Fruit fly (Drosophila melanogaster) whole organism, wandering third instar larva: ENCODE data around the gene CG14852.

Experiments
- Abd-B ChIP-seq: fragments of >200 bp; optimal IDR thresholded peaks from 2 replicates; lab custom pipeline; 2017; ENCODE audit warnings: missing biosample characterization, missing genetic modification characterization
- CG32264 ChIP-seq: fragments of 200-800 bp; sonication (Bioruptor generic); optimal IDR thresholded peaks from 2 replicates; lab custom pipeline; 2016; ENCODE audit warnings: missing biosample characterization, missing genetic modification characterization
- CrebA ChIP-seq: fragments of 200-800 bp; sonication (Bioruptor generic); optimal IDR thresholded peaks from 2 replicates; lab custom pipeline; 2016; ENCODE audit warnings: missing biosample characterization, mild to moderate bottlenecking, missing genetic modification characterization, borderline replicate concordance
- Dfd ChIP-seq: fragments of >200 bp; optimal IDR thresholded peaks from 2 replicates; lab custom pipeline; 2017; ENCODE audit warnings: missing biosample characterization, missing genetic modification characterization
- Dif ChIP-seq: fragments of 200-275, 200-300 bp; sonication (Bioruptor generic); optimal IDR thresholded peaks from 2 replicates; lab custom pipeline; 2018; ENCODE audit warnings: missing biosample characterization, missing genetic modification characterization; ENCODE audit not compliant: partially characterized antibody
- HLH106 ChIP-seq: fragments of 200-800 bp; optimal IDR thresholded peaks from 3 replicates; lab custom pipeline; 2019; ENCODE audit warnings: missing biosample characterization, mild to moderate bottlenecking, missing genetic modification characterization, moderate library complexity
- Hnf4 ChIP-seq: fragments of 200-800 bp; sonication (Bioruptor generic); optimal IDR thresholded peaks from 2 replicates; lab custom pipeline; 2016; ENCODE audit warnings: missing biosample characterization, mild to moderate bottlenecking, missing genetic modification characterization
- Hr78 ChIP-seq: fragments of >200 bp; optimal IDR thresholded peaks from 2 replicates; lab custom pipeline; 2017; ENCODE audit warnings: missing biosample characterization, missing genetic modification characterization
- Hr83 ChIP-seq: fragments of 200-300 bp; sonication (Bioruptor generic); optimal IDR thresholded peaks from 2 replicates; lab custom pipeline; 2016; ENCODE audit warnings: missing biosample characterization, mild to moderate bottlenecking, missing genetic modification characterization, moderate library complexity; ENCODE audit not compliant: poor library complexity, severe bottlenecking
- Jra ChIP-seq: sonication (Bioruptor generic); optimal IDR thresholded peaks from 2 replicates; lab custom pipeline; 2016; ENCODE audit warnings: missing biosample characterization, missing genetic modification characterization
- N ChIP-seq: fragments of >200 bp; optimal IDR thresholded peaks from 2 replicates; lab custom pipeline; 2018; ENCODE audit warnings: missing biosample characterization, missing external identifiers, missing genetic modification characterization
- OdsH ChIP-seq: fragments of 200-800 bp; sonication (Bioruptor generic); optimal IDR thresholded peaks from 2 replicates; lab custom pipeline; 2016; ENCODE audit warnings: missing biosample characterization, mild to moderate bottlenecking, missing genetic modification characterization
- Rel ChIP-seq, 2 experiments: fragments of 200-800 bp; sonication (Bioruptor generic) in 1 of 2; optimal IDR thresholded peaks; 2 replicates in 1 of 2; 3 replicates in 1 of 2; lab custom pipeline; 2016 to 2019; ENCODE audit warnings: mild to moderate bottlenecking in 2 of 2, missing biosample characterization in 2 of 2, missing genetic modification characterization in 2 of 2, moderate library complexity in 1 of 2
- Vsx2 ChIP-seq: fragments of 200-300, 225-300 bp; sonication (Bioruptor generic); optimal IDR thresholded peaks from 2 replicates; lab custom pipeline; 2018; ENCODE audit warnings: missing biosample characterization, missing genetic modification characterization; ENCODE audit not compliant: partially characterized antibody
- br ChIP-seq: fragments of 200-800 bp; sonication (Bioruptor generic); optimal IDR thresholded peaks from 2 replicates; lab custom pipeline; 2016; ENCODE audit warnings: missing biosample characterization, missing genetic modification characterization
- brk ChIP-seq: fragments of 200-800 bp; sonication (Bioruptor generic); optimal IDR thresholded peaks from 2 replicates; lab custom pipeline; 2016; ENCODE audit warnings: missing biosample characterization, mild to moderate bottlenecking, missing genetic modification characterization
- dl ChIP-seq, 2 experiments: fragments of 175-275, 200-275 bp in 1 of 2; fragments of 200-275 bp in 1 of 2; sonication (Bioruptor generic); optimal IDR thresholded peaks; lab custom pipeline; 2018; ENCODE audit warnings: mild to moderate bottlenecking in 2 of 2, missing biosample characterization in 2 of 2, missing genetic modification characterization in 2 of 2, moderate library complexity in 2 of 2; ENCODE audit not compliant: partially characterized antibody in 2 of 2, insufficient read depth in 1 of 2
- dmrt93B ChIP-seq: fragments of 200-800 bp; sonication (Bioruptor generic); optimal IDR thresholded peaks from 2 replicates; lab custom pipeline; 2018; ENCODE audit warnings: missing biosample characterization, mild to moderate bottlenecking, missing genetic modification characterization
- dsf ChIP-seq: sonication (Bioruptor generic); optimal IDR thresholded peaks from 2 replicates; lab custom pipeline; 2016; ENCODE audit warnings: missing biosample characterization, missing genetic modification characterization, borderline replicate concordance
- foxo ChIP-seq, 2 experiments: fragments of 200-800 bp; sonication (Bioruptor generic); optimal IDR thresholded peaks; 2 replicates in 1 of 2; 3 replicates in 1 of 2; lab custom pipeline; 2016 to 2017; ENCODE audit warnings: missing biosample characterization in 2 of 2, missing genetic modification characterization in 2 of 2
- fru ChIP-seq: fragments of 200-800 bp; sonication (Bioruptor generic); optimal IDR thresholded peaks from 3 replicates; lab custom pipeline; 2016; ENCODE audit warnings: missing biosample characterization, mild to moderate bottlenecking, missing genetic modification characterization
- h ChIP-seq: fragments of 200-800 bp; sonication (Bioruptor generic); optimal IDR thresholded peaks from 3 replicates; lab custom pipeline; 2016; ENCODE audit warnings: missing biosample characterization, mild to moderate bottlenecking, missing genetic modification characterization
- jim ChIP-seq: fragments of 175-275, 200-325 bp; sonication (Bioruptor generic); optimal IDR thresholded peaks from 2 replicates; lab custom pipeline; 2016; ENCODE audit warnings: missing biosample characterization, mild to moderate bottlenecking, missing genetic modification characterization
- lola ChIP-seq: fragments of >200 bp; optimal IDR thresholded peaks from 2 replicates; lab custom pipeline; 2017; ENCODE audit warnings: missing biosample characterization, missing genetic modification characterization
- pan ChIP-seq: fragments of >200 bp; optimal IDR thresholded peaks from 2 replicates; lab custom pipeline; 2017
- psq ChIP-seq: fragments of 200-800 bp; sonication (Bioruptor generic); optimal IDR thresholded peaks from 3 replicates; lab custom pipeline; 2017; ENCODE audit warnings: missing biosample characterization, mild to moderate bottlenecking, missing genetic modification characterization, moderate library complexity
- rgr ChIP-seq: fragments of 200-800 bp; sonication (Bioruptor generic); optimal IDR thresholded peaks from 3 replicates; lab custom pipeline; 2016; ENCODE audit warnings: missing biosample characterization, mild to moderate bottlenecking, missing genetic modification characterization
- sage ChIP-seq: fragments of 200-800 bp; sonication (Bioruptor generic); optimal IDR thresholded peaks from 2 replicates; lab custom pipeline; 2016; ENCODE audit warnings: missing biosample characterization, mild to moderate bottlenecking, missing genetic modification characterization
- sv ChIP-seq: fragments of 200-800 bp; sonication (Bioruptor generic); optimal IDR thresholded peaks from 3 replicates; lab custom pipeline; 2016; ENCODE audit warnings: missing biosample characterization, missing genetic modification characterization
- tai ChIP-seq: sonication (Bioruptor generic); optimal IDR thresholded peaks from 2 replicates; lab custom pipeline; 2016; ENCODE audit warnings: missing biosample characterization, missing genetic modification characterization
- usp ChIP-seq: fragments of >200 bp; optimal IDR thresholded peaks from 2 replicates; lab custom pipeline; 2017; ENCODE audit warnings: missing biosample characterization, missing genetic modification characterization
- woc ChIP-seq: sonication (Bioruptor generic); optimal IDR thresholded peaks from 2 replicates; lab custom pipeline; 2016; ENCODE audit warnings: missing biosample characterization, mild to moderate bottlenecking, missing genetic modification characterization

The CG14852 gene

DNA sequence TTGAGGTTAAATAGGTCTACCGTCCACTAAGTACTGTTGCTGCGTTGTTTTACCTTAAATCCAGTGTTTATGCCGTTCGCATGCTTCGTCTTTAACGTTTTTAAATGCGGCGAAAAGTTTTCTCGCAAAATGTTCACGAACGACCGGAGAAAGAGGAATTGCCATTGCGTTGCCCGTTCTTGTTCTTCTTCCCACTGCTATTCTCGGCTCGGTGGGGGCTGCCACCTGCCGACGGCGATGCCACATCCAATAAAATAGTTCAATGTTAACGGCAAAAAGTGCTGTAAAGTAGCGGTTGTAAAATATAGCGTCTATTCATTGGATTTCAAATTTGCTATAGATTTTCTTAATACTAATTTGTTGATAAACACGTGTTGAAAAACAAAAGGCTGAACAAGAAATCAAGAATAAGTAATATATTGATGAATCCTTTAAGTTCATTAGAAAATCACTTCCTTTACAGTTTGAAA, 10.0 kb downstream of the CG14852 start, which contains the start of gene CG7987:
CG7987 (minus strand) TSS at position 170 of the 470 bp plus-strand sequence.
- no peak for TF ChIP-seq Hnf4 (GFP tag; lab: Kevin White, UChicago)
- peak; percentile 36 for TF ChIP-seq h (GFP tag; lab: Kevin White, UChicago)
- no peak for TF ChIP-seq dsf
- TF ChIP-seq foxo (GFP tag; optimal IDR thresholded peaks at IDR 0.05; lab: Kevin White, UChicago): peak in 1 of 2 experiments; percentile 37
- TF ChIP-seq Jra (GFP tag; lab: Kevin White, UChicago): no peak
- TF ChIP-seq rgr (GFP tag; lab: Kevin White, UChicago): peak; percentile 27
- TF ChIP-seq psq (GFP tag; lab: Kevin White, UChicago): peak; percentile 95
- peak; percentile 7 for TF ChIP-seq Hr83 (GFP tag; lab: Kevin White, UChicago)
- TF ChIP-seq usp: no peak

DNA sequence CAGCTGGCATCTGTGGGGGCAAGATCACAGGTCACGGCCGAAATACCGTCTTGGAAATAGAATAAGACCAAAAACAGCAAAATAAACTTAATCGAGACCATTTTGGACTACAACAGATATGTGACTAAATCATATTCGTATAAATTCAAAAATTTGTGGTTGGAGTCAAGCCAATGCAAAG, 10.7 kb downstream of the CG14852 start, which contains the start of gene CG44094:
CG44094 (minus strand) TSS at position 101 of the 181 bp plus-strand sequence.
- TF ChIP-seq lola (GFP tag; lab: Kevin White, UChicago) (no peak), dsf (no peak), Hnf4 (GFP tag; lab: Kevin White, UChicago) (no peak), br (GFP tag; lab: Kevin White, UChicago) (no peak), OdsH (no peak), CrebA (no peak), Rel (GFP tag; optimal IDR thresholded peaks at IDR 0.05; lab: Kevin White, UChicago) (no peak), Rel (tag; optimal IDR thresholded peaks at IDR 0.05; lab: Kevin White, UChicago) (no peak), jim (GFP tag; lab: Kevin White, UChicago) (no peak), fru (GFP tag; lab: Kevin White, UChicago) (no peak), sv (no peak), Vsx2 (GFP tag; lab: Kevin White, UChicago) (no peak), Dif (GFP tag; lab: Kevin White, UChicago) (no peak), Abd-B (GFP tag; lab: Kevin White, UChicago) (no peak), dl (GFP tag; optimal IDR thresholded peaks at IDR 0.05; lab: Kevin White, UChicago; ENCODE audit: insufficient read depth in 1 of 2, partially characterized antibody in 2 of 2) (no peak), CG32264 (GFP tag; lab: Kevin White, UChicago) (no peak)

DNA sequence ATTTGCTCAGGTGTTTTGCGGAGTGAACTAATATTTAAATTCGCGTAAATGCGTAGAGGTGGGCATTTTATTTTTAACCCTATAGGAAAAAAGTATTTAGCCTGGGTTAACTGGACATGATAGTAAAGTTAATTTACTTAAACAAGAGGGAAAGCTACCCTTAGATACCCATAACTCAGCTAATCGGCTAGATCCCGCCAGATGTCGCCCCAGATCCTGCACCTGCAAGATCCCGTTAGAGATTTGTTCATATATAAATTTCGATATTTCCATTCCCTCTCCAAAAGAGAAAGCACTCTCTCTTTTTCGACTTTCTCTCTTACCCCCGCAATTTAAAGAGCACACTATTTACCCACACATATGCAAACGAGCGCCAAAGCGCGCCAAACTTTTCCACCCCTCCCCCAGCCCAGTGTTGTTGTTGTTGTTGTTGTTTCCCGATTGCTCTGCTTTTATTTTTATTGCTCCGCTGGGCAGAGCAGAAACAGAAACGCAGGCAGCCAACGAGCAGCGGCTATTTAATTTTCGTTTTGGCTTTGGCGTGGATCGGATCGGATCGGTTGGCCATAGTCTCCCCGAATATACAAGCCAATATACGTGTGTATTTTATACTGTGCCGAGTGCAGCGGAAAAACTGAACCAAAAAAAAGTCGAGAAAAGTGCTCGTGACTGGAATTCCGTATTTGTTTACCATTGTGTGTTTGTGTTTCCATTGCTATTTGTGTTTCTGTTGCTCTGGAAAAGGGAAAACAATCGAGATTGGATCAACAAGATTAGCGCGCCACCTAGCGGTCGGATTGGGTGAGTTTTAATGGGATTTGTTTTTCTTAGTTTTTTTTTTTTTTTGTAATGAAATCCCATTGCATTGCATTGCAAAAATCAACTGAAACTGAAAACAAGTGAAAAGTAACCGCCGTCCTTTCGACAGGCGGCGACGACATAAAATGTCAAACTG, 11.2 kb downstream of the CG14852 start, which contains the start of gene stumps:
stumps (plus strand) TSS at position 526 of the 955 bp plus-strand sequence.
- TF ChIP-seq sage: no peak
- no peak for TF ChIP-seq Dif (GFP tag; lab: Kevin White, UChicago)
- TF ChIP-seq N (GFP tag; lab: Kevin White, UChicago): no peak

DNA sequence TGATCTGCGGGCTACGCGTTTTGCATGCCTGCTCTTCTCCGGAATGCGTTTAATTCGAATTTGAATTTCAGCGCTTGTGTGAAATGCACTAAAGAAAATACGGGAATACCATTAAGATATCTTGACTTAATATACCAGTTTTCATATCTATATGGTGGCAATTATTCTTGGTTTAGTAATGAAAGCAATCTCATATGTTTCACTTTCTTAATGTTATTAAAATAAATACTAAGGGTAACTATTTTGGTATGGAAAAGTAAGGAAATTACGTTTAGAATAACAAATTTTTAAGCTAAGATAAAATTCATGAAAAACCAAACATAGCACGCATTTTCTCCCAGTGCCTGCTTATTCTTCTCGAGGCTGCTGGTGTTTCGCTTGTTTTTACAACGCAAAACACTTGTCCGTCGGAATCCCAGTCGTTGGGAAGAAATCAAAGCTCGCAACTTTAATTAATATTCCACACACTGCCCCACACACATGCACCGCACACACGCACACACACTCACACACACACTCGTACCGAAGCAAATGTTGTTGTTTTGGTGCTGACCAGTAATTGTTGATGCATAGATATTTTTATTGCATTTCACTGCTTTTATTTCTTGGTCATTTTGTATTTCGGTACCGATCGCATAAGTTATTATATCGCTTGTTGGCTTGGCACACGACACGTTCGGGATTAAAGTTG, 12.2 kb downstream of the CG14852 start:
- TF ChIP-seq Dif (GFP tag; lab: Kevin White, UChicago) (no peak), Dfd (peak; percentile 93), CrebA (no peak), h (GFP tag; lab: Kevin White, UChicago) (peak; percentile 18), HLH106 (tag; lab: Kevin White, UChicago) (peak; percentile 34), woc (no peak), Rel (GFP tag; optimal IDR thresholded peaks at IDR 0.05; lab: Kevin White, UChicago) (no peak), Rel (tag; optimal IDR thresholded peaks at IDR 0.05; lab: Kevin White, UChicago) (no peak), dmrt93B (GFP tag; lab: Kevin White, UChicago) (no peak), fru (GFP tag; lab: Kevin White, UChicago) (peak; percentile 11), tai (no peak), pan (lab: Kevin White, UChicago) (no peak), Hr83 (GFP tag; lab: Kevin White, UChicago) (no peak), sage (no peak), brk (GFP tag; lab: Kevin White, UChicago) (no peak), Hr78 (GFP tag; lab: Kevin White, UChicago) (no peak)
- TF ChIP-seq, all 38 proteins: peak for 4
